Worm (Caenorhabditis elegans) whole organism, young adult: ENCODE data around the gene K08F8.15.

Experiments used
- B0019.2 ChIP-seq: fragments of 200-800 bp; sonication (Bioruptor generic); conservative IDR thresholded peaks from 2 replicates; pipeline ENCODE4 v1.3.6; 2022; ENCODE audit warnings: missing genetic modification reagents, missing genetic modification characterization, missing compliant biosample characterization
- D2030.7 ChIP-seq: fragments of 200-800 bp; sonication (Bioruptor generic); IDR thresholded peaks from 2 replicates; pipeline ENCODE4 v1.3.6; 2022; ENCODE audit warnings: missing genetic modification reagents, missing genetic modification characterization, missing compliant biosample characterization
- F10E7.11 ChIP-seq: sonication (generic microtip); optimal IDR thresholded peaks from 2 replicates; lab custom pipeline; 2017; ENCODE audit warnings: mild to moderate bottlenecking, missing genetic modification characterization, moderate library complexity, missing compliant biosample characterization
- F23B12.7 ChIP-seq: sonication (generic microtip); optimal IDR thresholded peaks from 2 replicates; lab custom pipeline; 2017; ENCODE audit warnings: missing genetic modification characterization, mild to moderate bottlenecking, missing compliant biosample characterization, antibody characterized with exemption, moderate library complexity; ENCODE audit not compliant: insufficient read depth
- F55B11.4 ChIP-seq: sonication (generic microtip); optimal IDR thresholded peaks from 2 replicates; lab custom pipeline; 2016; ENCODE audit warnings: missing compliant biosample characterization, missing genetic modification characterization, borderline replicate concordance; ENCODE audit not compliant: insufficient read depth
- F57A8.1 ChIP-seq: fragments of 200-800 bp; sonication (Bioruptor generic); optimal IDR thresholded peaks from 2 replicates; lab custom pipeline; 2018; ENCODE audit warnings: mild to moderate bottlenecking, missing genetic modification characterization, moderate library complexity, missing compliant biosample characterization
- F57C9.4 ChIP-seq: sonication (generic microtip); optimal IDR thresholded peaks from 2 replicates; lab custom pipeline; 2017; ENCODE audit warnings: mild to moderate bottlenecking, missing genetic modification characterization, missing compliant biosample characterization
- T26A5.8 ChIP-seq: sonication (generic microtip); optimal IDR thresholded peaks from 2 replicates; lab custom pipeline; 2016; ENCODE audit warnings: missing genetic modification characterization, missing compliant biosample characterization
- Y53F4B.3 ChIP-seq: fragments of 200-800 bp; sonication (Bioruptor generic); IDR thresholded peaks from 2 replicates; pipeline ENCODE4 v1.3.6; 2022; ENCODE audit warnings: missing genetic modification reagents, missing genetic modification characterization, missing compliant biosample characterization
- Y95B8A.8 ChIP-seq: fragments of 200-800 bp; sonication (Bioruptor generic); IDR thresholded peaks from 2 replicates; pipeline ENCODE4 v1.3.6; 2022; ENCODE audit warnings: missing genetic modification reagents, missing genetic modification characterization, missing compliant biosample characterization
- aptf-2 ChIP-seq: fragments of 200-800 bp; sonication (Bioruptor generic); conservative IDR thresholded peaks from 2 replicates; pipeline ENCODE4 v1.3.6; 2022; ENCODE audit warnings: missing genetic modification reagents, missing genetic modification characterization, missing compliant biosample characterization
- athp-1 ChIP-seq: sonication (generic microtip); optimal IDR thresholded peaks from 2 replicates; lab custom pipeline; 2017; ENCODE audit warnings: mild to moderate bottlenecking, missing genetic modification characterization, missing compliant biosample characterization
- bed-1 ChIP-seq: fragments of 200-800 bp; sonication (Bioruptor generic); IDR thresholded peaks from 2 replicates; pipeline ENCODE4 v1.3.6; 2022; ENCODE audit warnings: missing genetic modification reagents, missing genetic modification characterization, missing compliant biosample characterization
- cebp-1 ChIP-seq, 2 experiments: fragments of 200-800 bp in 1 of 2; sonication (Bioruptor generic) in 1 of 2; sonication (generic microtip) in 1 of 2; IDR thresholded peaks in 1 of 2; optimal IDR thresholded peaks in 1 of 2; 2 replicates each; pipeline versions ENCODE4 v1.3.6 to Lab custom; 2017 to 2022; ENCODE audit warnings: missing compliant biosample characterization in 2 of 2, missing genetic modification characterization in 2 of 2, mild to moderate bottlenecking in 1 of 2, missing genetic modification reagents in 1 of 2, moderate library complexity in 1 of 2
- ceh-79 ChIP-seq: sonication (generic microtip); optimal IDR thresholded peaks from 2 replicates; lab custom pipeline; 2017; ENCODE audit warnings: mild to moderate bottlenecking, missing genetic modification characterization, missing compliant biosample characterization
- chd-7 ChIP-seq: sonication (generic microtip); optimal IDR thresholded peaks from 2 replicates; lab custom pipeline; 2016; ENCODE audit warnings: mild to moderate bottlenecking, missing genetic modification characterization, moderate library complexity, missing compliant biosample characterization
- die-1 ChIP-seq: sonication (generic microtip); optimal IDR thresholded peaks from 2 replicates; lab custom pipeline; 2016; ENCODE audit warnings: missing genotype, mild to moderate bottlenecking, missing genetic modification characterization, missing compliant biosample characterization
- fkh-3 ChIP-seq: sonication (generic microtip); optimal IDR thresholded peaks from 2 replicates; lab custom pipeline; 2016; ENCODE audit warnings: mild to moderate bottlenecking, missing genetic modification characterization, missing compliant biosample characterization
- gei-17 ChIP-seq: fragments of 200-800 bp; sonication (Bioruptor generic); optimal IDR thresholded peaks from 2 replicates; lab custom pipeline; 2018; ENCODE audit warnings: mild to moderate bottlenecking, missing genetic modification characterization, missing compliant biosample characterization
- hlh-12 ChIP-seq: sonication (generic microtip); optimal IDR thresholded peaks from 2 replicates; lab custom pipeline; 2016; ENCODE audit warnings: missing genetic modification characterization, missing compliant biosample characterization
- hrde-1 ChIP-seq: sonication (generic microtip); optimal IDR thresholded peaks from 2 replicates; lab custom pipeline; 2016; ENCODE audit warnings: missing genetic modification characterization, mild to moderate bottlenecking, missing compliant biosample characterization, moderate library complexity, missing genotype, missing genetic modification reagents, borderline replicate concordance
- lag-1 ChIP-seq: fragments of 200-800 bp; sonication (Bioruptor generic); IDR thresholded peaks from 2 replicates; pipeline ENCODE4 v1.3.6; 2022; ENCODE audit warnings: missing genetic modification reagents, missing genetic modification characterization, missing compliant biosample characterization
- let-526 ChIP-seq: fragments of 200-800 bp; sonication (Bioruptor generic); IDR thresholded peaks from 2 replicates; pipeline ENCODE4 v1.3.6; 2022; ENCODE audit warnings: missing genetic modification reagents, missing genetic modification characterization, missing compliant biosample characterization
- lin-40 ChIP-seq: sonication (generic microtip); optimal IDR thresholded peaks from 2 replicates; lab custom pipeline; 2016; ENCODE audit warnings: missing genetic modification characterization, mild to moderate bottlenecking, missing compliant biosample characterization, missing genotype, missing genetic modification reagents
- lin-54 ChIP-seq: fragments of 200-800 bp; sonication (Bioruptor generic); optimal IDR thresholded peaks from 2 replicates; lab custom pipeline; 2018; ENCODE audit warnings: mild to moderate bottlenecking, missing genetic modification characterization, missing compliant biosample characterization
- mes-4 ChIP-seq: sonication (generic microtip); optimal IDR thresholded peaks from 2 replicates; lab custom pipeline; 2016; ENCODE audit warnings: missing genotype, missing genetic modification characterization, missing compliant biosample characterization
- sdz-38 ChIP-seq: sonication (generic microtip); optimal IDR thresholded peaks from 2 replicates; lab custom pipeline; 2016; ENCODE audit warnings: missing genotype, missing genetic modification characterization, missing compliant biosample characterization
- snpc-1.1 ChIP-seq: sonication (generic microtip); optimal IDR thresholded peaks from 2 replicates; lab custom pipeline; 2017; ENCODE audit warnings: missing genetic modification characterization, mild to moderate bottlenecking, missing compliant biosample characterization, antibody characterized with exemption, moderate library complexity, missing genotype, missing genetic modification reagents; ENCODE audit not compliant: insufficient read depth
- snpc-3.4 ChIP-seq: sonication (generic microtip); optimal IDR thresholded peaks from 2 replicates; lab custom pipeline; 2017; ENCODE audit warnings: missing genetic modification characterization, mild to moderate bottlenecking, missing compliant biosample characterization, antibody characterized with exemption, moderate library complexity, missing genotype, missing genetic modification reagents
- snpc-4 ChIP-seq, 5 experiments: fragments of 150-350 bp in 1 of 5; sonication (generic microtip) in 4 of 5; optimal IDR thresholded peaks; 2 replicates each; lab custom pipeline; 2014 to 2018; ENCODE audit warnings: missing genetic modification characterization in 5 of 5, missing biosample characterization in 3 of 5, antibody characterized with exemption in 2 of 5, mild to moderate bottlenecking in 2 of 5, missing compliant biosample characterization in 2 of 5, missing genotype in 2 of 5, moderate library complexity in 2 of 5, missing genetic modification reagents in 1 of 5
- somi-1 ChIP-seq: fragments of 200-800 bp; sonication (Bioruptor generic); optimal IDR thresholded peaks from 2 replicates; lab custom pipeline; 2018; ENCODE audit warnings: mild to moderate bottlenecking, missing genetic modification characterization, missing compliant biosample characterization
- sptf-2 ChIP-seq: fragments of 200-800 bp; sonication (Bioruptor generic); optimal IDR thresholded peaks from 2 replicates; lab custom pipeline; 2018; ENCODE audit warnings: mild to moderate bottlenecking, missing genetic modification characterization, missing compliant biosample characterization
- tbx-9 ChIP-seq: sonication (generic microtip); optimal IDR thresholded peaks from 2 replicates; lab custom pipeline; 2016; ENCODE audit warnings: borderline replicate concordance, missing genetic modification characterization, inconsistent platforms, missing compliant biosample characterization
- unc-130 ChIP-seq: sonication (generic microtip); optimal IDR thresholded peaks from 2 replicates; lab custom pipeline; 2016; ENCODE audit warnings: missing genetic modification reagents, missing genetic modification characterization, missing compliant biosample characterization
- zfh-2 ChIP-seq: fragments of 200-800 bp; sonication (Bioruptor generic); conservative IDR thresholded peaks from 2 replicates; pipeline ENCODE4 v1.3.6; 2022; ENCODE audit warnings: missing genetic modification reagents, missing genetic modification characterization, missing compliant biosample characterization
- ztf-18 ChIP-seq: sonication (generic microtip); optimal IDR thresholded peaks from 2 replicates; lab custom pipeline; 2016; ENCODE audit warnings: missing genotype, mild to moderate bottlenecking, missing genetic modification characterization, missing compliant biosample characterization
- ztf-26 ChIP-seq: sonication (generic microtip); optimal IDR thresholded peaks from 2 replicates; lab custom pipeline; 2017; ENCODE audit warnings: missing genetic modification characterization, missing compliant biosample characterization

Gene K08F8.15

DNA sequence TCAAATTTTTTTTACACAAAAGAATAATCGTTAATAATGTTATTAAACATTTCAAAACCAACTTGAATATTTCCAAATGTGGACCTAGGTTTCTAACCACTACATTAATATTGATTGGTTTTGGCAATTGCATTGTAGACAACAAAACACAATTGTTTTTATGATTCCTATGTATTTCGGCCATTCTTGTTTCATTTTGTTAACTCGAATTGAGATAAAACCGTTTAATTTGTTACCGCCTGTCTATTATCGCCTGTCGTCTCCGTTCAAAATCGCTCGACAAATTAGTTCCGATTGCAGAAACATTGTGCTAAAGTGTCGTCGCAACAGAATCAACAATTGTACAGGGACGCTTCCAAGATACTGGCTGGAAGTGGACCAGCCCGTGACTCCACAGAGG, 4.1 kb downstream of the K08F8.15 start, which contains the start of gene let-19:
Gene let-19 (plus strand): TSS at position 301 of the 400 bp plus-strand sequence.
- TF ChIP-seq ztf-18 (tag; lab: Kevin White, UChicago) (no peak), ceh-79 (tag; lab: Kevin White, UChicago) (no peak), T26A5.8 (tag; lab: Kevin White, UChicago) (no peak), hlh-12 (tag; lab: Kevin White, UChicago) (no peak), lag-1 (GFP tag; lab: Robert Waterston, UW) (no peak), tbx-9 (tag; lab: Kevin White, UChicago) (no peak), chd-7 (no peak), cebp-1 (GFP tag; IDR thresholded peaks at IDR 0.05; lab: Robert Waterston, UW) (no peak), cebp-1 (tag; optimal IDR thresholded peaks at IDR 0.05; lab: Kevin White, UChicago) (no peak), snpc-4 (GFP tag; optimal IDR thresholded peaks at IDR 0.05; lab: Kevin White, UChicago) (no peak), snpc-4 (tag; optimal IDR thresholded peaks at IDR 0.05; lab: Kevin White, UChicago) (no peak), lin-54 (GFP tag; lab: Kevin White, UChicago) (no peak), F57C9.4 (tag; lab: Kevin White, UChicago) (no peak), ztf-26 (tag; lab: Kevin White, UChicago) (no peak), sptf-2 (GFP tag; lab: Kevin White, UChicago) (no peak), aptf-2 (GFP tag; lab: Robert Waterston, UW) (no peak), somi-1 (no peak), athp-1 (tag; lab: Kevin White, UChicago) (no peak), F10E7.11 (no peak), let-526 (GFP tag; lab: Robert Waterston, UW) (no peak), snpc-3.4 (tag; lab: Kevin White, UChicago) (no peak), F23B12.7 (tag; lab: Kevin White, UChicago) (no peak)

ce11 chrII:8776504-8776903, 9.9 kb downstream of the K08F8.15 start:
- TF ChIP-seq Y53F4B.3 (no peak), unc-130 (no peak), snpc-1.1 (tag; lab: Kevin White, UChicago) (no peak), T26A5.8 (tag; lab: Kevin White, UChicago) (no peak), Y95B8A.8 (GFP tag; lab: Robert Waterston, UW) (no peak), D2030.7 (GFP tag; lab: Robert Waterston, UW) (no peak), sdz-38 (tag; lab: Kevin White, UChicago) (no peak), fkh-3 (tag; lab: Kevin White, UChicago) (no peak), bed-1 (GFP tag; lab: Robert Waterston, UW) (no peak), somi-1 (no peak), B0019.2 (GFP tag; lab: Robert Waterston, UW) (no peak), F55B11.4 (tag; lab: Kevin White, UChicago) (no peak)

ce11 chrII:8783451-8783967, 16.9 kb downstream of the K08F8.15 start, which contains the start of gene sgn-1:
TSS of gene sgn-1 (minus strand) at chrII:8783670.
- TF ChIP-seq die-1 (tag; lab: Kevin White, UChicago): no peak
- TF ChIP-seq hrde-1: no peak
- TF ChIP-seq F57A8.1: no peak
- no peak for TF ChIP-seq mes-4 (tag; lab: Kevin White, UChicago)
- no peak for TF ChIP-seq Y95B8A.8 (GFP tag; lab: Robert Waterston, UW)
- TF ChIP-seq gei-17: no peak
- TF ChIP-seq snpc-4 (GFP tag; optimal IDR thresholded peaks at IDR 0.05; lab: Kevin White, UChicago): no peak
- TF ChIP-seq snpc-4 (tag; optimal IDR thresholded peaks at IDR 0.05; lab: Kevin White, UChicago): no peak
- TF ChIP-seq lin-40 (tag; lab: Kevin White, UChicago): no peak
- no peak for TF ChIP-seq F10E7.11
- TF ChIP-seq sdz-38 (tag; lab: Kevin White, UChicago): no peak
- TF ChIP-seq zfh-2 (GFP tag; lab: Robert Waterston, UW): no peak
